Fruit fly (Drosophila melanogaster) whole organism, prepupa: ENCODE measurements around the gene Pop4.

Source experiments
- CG10631 ChIP-seq: fragments of 200-800 bp; sonication (Bioruptor generic); optimal IDR thresholded peaks from 2 replicates; lab custom pipeline; 2016; ENCODE audit warnings: missing biosample characterization, missing genetic modification characterization
- CG10669 ChIP-seq: fragments of 200-800 bp; sonication (Bioruptor generic); optimal IDR thresholded peaks from 3 replicates; lab custom pipeline; 2018; ENCODE audit warnings: missing biosample characterization, mild to moderate bottlenecking, missing genetic modification characterization, moderate library complexity
- CG11294 ChIP-seq: fragments of 200-800 bp; sonication (Bioruptor generic); IDR thresholded peaks from 2 replicates; pipeline ENCODE4 v1.3.6; 2022; ENCODE audit warnings: missing biosample characterization, missing genetic modification characterization
- CG11762 ChIP-seq: fragments of 200-800 bp; sonication (Bioruptor generic); optimal IDR thresholded peaks from 3 replicates; lab custom pipeline; 2016; ENCODE audit warnings: missing biosample characterization, missing genetic modification characterization; ENCODE audit not compliant: insufficient read depth
- CG15336 ChIP-seq: fragments of 200-800 bp; sonication (Bioruptor generic); IDR thresholded peaks from 2 replicates; pipeline ENCODE4 v1.3.6; 2022; ENCODE audit warnings: missing biosample characterization, missing genetic modification characterization
- CG1621 ChIP-seq: fragments of 200-800 bp; sonication (Bioruptor generic); optimal IDR thresholded peaks from 3 replicates; lab custom pipeline; 2018; ENCODE audit warnings: missing biosample characterization, mild to moderate bottlenecking, missing genetic modification characterization
- CG16779 ChIP-seq: fragments of 200-800 bp; sonication (Bioruptor generic); optimal IDR thresholded peaks from 3 replicates; lab custom pipeline; 2017; ENCODE audit warnings: missing biosample characterization, mild to moderate bottlenecking, missing genetic modification characterization
- CG3032 ChIP-seq: fragments of 200-800 bp; optimal IDR thresholded peaks from 2 replicates; lab custom pipeline; 2019; ENCODE audit warnings: missing biosample characterization, mild to moderate bottlenecking, missing genetic modification characterization, moderate library complexity
- CG31627 ChIP-seq: fragments of 200-800 bp; sonication (Bioruptor generic); optimal IDR thresholded peaks from 3 replicates; lab custom pipeline; 2016; ENCODE audit warnings: missing biosample characterization, missing genetic modification characterization
- CG32006 ChIP-seq: fragments of 200-800 bp; sonication (Bioruptor generic); optimal IDR thresholded peaks from 3 replicates; lab custom pipeline; 2017; ENCODE audit warnings: missing biosample characterization, mild to moderate bottlenecking, missing genetic modification characterization
- CG34406 ChIP-seq: fragments of 200-800 bp; sonication (Bioruptor generic); optimal IDR thresholded peaks from 3 replicates; lab custom pipeline; 2016; ENCODE audit warnings: missing biosample characterization, missing genetic modification characterization
- CG3919 ChIP-seq: fragments of 200-800 bp; sonication (Bioruptor generic); optimal IDR thresholded peaks from 3 replicates; lab custom pipeline; 2016; ENCODE audit warnings: missing biosample characterization, missing genetic modification characterization
- CG4318 ChIP-seq: fragments of 200-800 bp; sonication (Bioruptor generic); optimal IDR thresholded peaks from 3 replicates; lab custom pipeline; 2017; ENCODE audit warnings: missing biosample characterization, mild to moderate bottlenecking, missing genetic modification characterization
- CG6163 ChIP-seq: fragments of 200-800 bp; sonication (Bioruptor generic); IDR thresholded peaks from 3 replicates; pipeline ENCODE4 v1.3.6; 2022; ENCODE audit warnings: missing biosample characterization, missing genetic modification characterization
- CG6276 ChIP-seq: fragments of 200-800 bp; sonication (Bioruptor generic); optimal IDR thresholded peaks from 2 replicates; lab custom pipeline; 2017; ENCODE audit warnings: missing biosample characterization, mild to moderate bottlenecking, missing genetic modification characterization
- CG6792 ChIP-seq: fragments of 200-800 bp; sonication (Bioruptor generic); optimal IDR thresholded peaks from 3 replicates; lab custom pipeline; 2016; ENCODE audit warnings: missing biosample characterization, missing genetic modification characterization
- CG6808 ChIP-seq: fragments of 200-800 bp; sonication (Bioruptor generic); optimal IDR thresholded peaks from 3 replicates; lab custom pipeline; 2017; ENCODE audit warnings: missing biosample characterization, missing genetic modification characterization, mild to moderate bottlenecking, moderate library complexity, missing genetic modification reagents
- CG8119 ChIP-seq: fragments of 200-800 bp; sonication (Bioruptor generic); IDR thresholded peaks from 3 replicates; pipeline ENCODE4 v1.3.6; 2022; ENCODE audit warnings: missing biosample characterization, missing genetic modification characterization
- CG8319 ChIP-seq: fragments of 200-800 bp; sonication (Bioruptor generic); optimal IDR thresholded peaks from 3 replicates; lab custom pipeline; 2016; ENCODE audit warnings: missing biosample characterization, missing genetic modification characterization
- CG8632 ChIP-seq: fragments of 200-800 bp; sonication (Bioruptor generic); optimal IDR thresholded peaks from 3 replicates; lab custom pipeline; 2016; ENCODE audit warnings: missing biosample characterization, missing genetic modification characterization
- CG9139 ChIP-seq: fragments of 200-800 bp; sonication (Bioruptor generic); optimal IDR thresholded peaks from 3 replicates; lab custom pipeline; 2017; ENCODE audit warnings: missing biosample characterization, mild to moderate bottlenecking, missing genetic modification characterization
- Eip75B ChIP-seq: fragments of 200-800 bp; sonication (Bioruptor generic); optimal IDR thresholded peaks from 3 replicates; lab custom pipeline; 2016; ENCODE audit warnings: missing biosample characterization, missing genetic modification characterization
- Eip93F ChIP-seq: fragments of 200-800 bp; sonication (Bioruptor generic); optimal IDR thresholded peaks from 2 replicates; lab custom pipeline; 2016; ENCODE audit warnings: missing biosample characterization, mild to moderate bottlenecking, missing genetic modification characterization
- Ets21C ChIP-seq: fragments of 200-800 bp; sonication (Bioruptor generic); optimal IDR thresholded peaks from 3 replicates; lab custom pipeline; 2016; ENCODE audit warnings: missing biosample characterization, missing genetic modification characterization
- Ets96B ChIP-seq: fragments of 200-800 bp; optimal IDR thresholded peaks from 2 replicates; lab custom pipeline; 2019; ENCODE audit warnings: missing biosample characterization, mild to moderate bottlenecking, missing genetic modification characterization, moderate library complexity
- Gug ChIP-seq: fragments of 200-800 bp; sonication (Bioruptor generic); IDR thresholded peaks from 2 replicates; pipeline ENCODE4 v1.3.6; 2022; ENCODE audit warnings: missing biosample characterization, missing genetic modification characterization
- Hr38 ChIP-seq: sonication (Bioruptor generic); optimal IDR thresholded peaks from 2 replicates; lab custom pipeline; 2016; ENCODE audit warnings: missing biosample characterization, missing genetic modification characterization
- Hr39 ChIP-seq: fragments of 200-800 bp; sonication (Bioruptor generic); optimal IDR thresholded peaks from 2 replicates; lab custom pipeline; 2016; ENCODE audit warnings: missing biosample characterization, missing genetic modification characterization
- Hr4 ChIP-seq: fragments of 200-800 bp; sonication (Bioruptor generic); optimal IDR thresholded peaks from 3 replicates; lab custom pipeline; 2016; ENCODE audit warnings: missing biosample characterization, missing genetic modification characterization
- Lpt ChIP-seq: fragments of 200-800 bp; sonication (Bioruptor generic); optimal IDR thresholded peaks from 3 replicates; lab custom pipeline; 2016; ENCODE audit warnings: missing biosample characterization, missing genetic modification characterization
- OdsH ChIP-seq: fragments of 200-800 bp; sonication (Bioruptor generic); optimal IDR thresholded peaks from 3 replicates; lab custom pipeline; 2016; ENCODE audit warnings: missing biosample characterization, missing genetic modification characterization
- Smox ChIP-seq: fragments of 200-800 bp; sonication (Bioruptor generic); optimal IDR thresholded peaks from 3 replicates; lab custom pipeline; 2016; ENCODE audit warnings: missing biosample characterization, missing genetic modification characterization
- Sox102F ChIP-seq: fragments of 200-800 bp; sonication (Bioruptor generic); optimal IDR thresholded peaks from 2 replicates; lab custom pipeline; 2016; ENCODE audit warnings: missing biosample characterization, mild to moderate bottlenecking, missing genetic modification characterization
- Sox14 ChIP-seq: fragments of 200-800 bp; sonication (Bioruptor generic); optimal IDR thresholded peaks from 3 replicates; lab custom pipeline; 2016; ENCODE audit warnings: missing biosample characterization, missing genetic modification characterization
- Sox15 ChIP-seq: fragments of 200-800 bp; sonication (Bioruptor generic); optimal IDR thresholded peaks from 3 replicates; lab custom pipeline; 2016; ENCODE audit warnings: missing biosample characterization, missing genetic modification characterization
- achi ChIP-seq: fragments of 200-800 bp; sonication (Bioruptor generic); optimal IDR thresholded peaks from 3 replicates; lab custom pipeline; 2016; ENCODE audit warnings: missing biosample characterization, missing genetic modification characterization
- acj6 ChIP-seq: fragments of 200-800 bp; sonication (Bioruptor generic); optimal IDR thresholded peaks from 3 replicates; lab custom pipeline; 2016; ENCODE audit warnings: missing biosample characterization, missing genetic modification characterization
- cyc ChIP-seq: fragments of 200-800 bp; sonication (Bioruptor generic); optimal IDR thresholded peaks from 3 replicates; lab custom pipeline; 2016; ENCODE audit warnings: missing biosample characterization, missing genetic modification characterization
- dsx ChIP-seq: fragments of 200-800 bp; optimal IDR thresholded peaks from 3 replicates; lab custom pipeline; 2019; ENCODE audit warnings: missing biosample characterization, mild to moderate bottlenecking, missing genetic modification characterization, moderate library complexity; ENCODE audit not compliant: poor library complexity, severe bottlenecking
- eg ChIP-seq: fragments of 200-800 bp; sonication (Bioruptor generic); IDR thresholded peaks from 3 replicates; pipeline ENCODE4 v1.3.6; 2022; ENCODE audit warnings: missing biosample characterization, missing genetic modification characterization
- esn ChIP-seq: fragments of 200-800 bp; sonication (Bioruptor generic); optimal IDR thresholded peaks from 2 replicates; lab custom pipeline; 2016; ENCODE audit warnings: missing biosample characterization, mild to moderate bottlenecking, missing genetic modification characterization, moderate library complexity
- fd59A ChIP-seq: fragments of 200-800 bp; sonication (Bioruptor generic); optimal IDR thresholded peaks from 2 replicates; lab custom pipeline; 2017; ENCODE audit warnings: missing biosample characterization, mild to moderate bottlenecking, missing genetic modification characterization, missing genetic modification reagents
- fd85E ChIP-seq: fragments of 200-800 bp; sonication (Bioruptor generic); optimal IDR thresholded peaks from 3 replicates; lab custom pipeline; 2016; ENCODE audit warnings: missing biosample characterization, missing genetic modification characterization
- fkh ChIP-seq: fragments of 200-800 bp; sonication (Bioruptor generic); optimal IDR thresholded peaks from 3 replicates; lab custom pipeline; 2017; ENCODE audit warnings: missing biosample characterization, mild to moderate bottlenecking, missing genetic modification characterization, moderate library complexity
- salr ChIP-seq, 2 experiments: fragments of 200-800 bp; sonication (Bioruptor generic); optimal IDR thresholded peaks; 3 replicates each; lab custom pipeline; 2016 to 2018; ENCODE audit warnings: missing biosample characterization in 2 of 2, missing genetic modification characterization in 2 of 2, mild to moderate bottlenecking in 1 of 2
- ss ChIP-seq, 2 experiments: fragments of 200-800 bp; sonication (Bioruptor generic); optimal IDR thresholded peaks; 2 replicates in 1 of 2; 3 replicates in 1 of 2; lab custom pipeline; 2017 to 2018; ENCODE audit warnings: mild to moderate bottlenecking in 2 of 2, missing biosample characterization in 2 of 2, missing genetic modification characterization in 2 of 2, moderate library complexity in 1 of 2
- svp ChIP-seq: fragments of 200-800 bp; sonication (Bioruptor generic); peaks from one replicate; lab custom pipeline; 2016; ENCODE audit warnings: missing biosample characterization, missing genetic modification characterization
- topi ChIP-seq: fragments of 200-800 bp; sonication (Bioruptor generic); optimal IDR thresholded peaks from 3 replicates; lab custom pipeline; 2016; ENCODE audit warnings: missing biosample characterization, missing genetic modification characterization
- vri ChIP-seq: fragments of 200-800 bp; sonication (Bioruptor generic); optimal IDR thresholded peaks from 3 replicates; lab custom pipeline; 2016; ENCODE audit warnings: missing biosample characterization, mild to moderate bottlenecking, missing genetic modification characterization

Gene Pop4

dm6 chr3L:7978550-7978776, at the start of gene Pop4:
Gene Pop4 (minus strand): TSS chr3L:7978650.
- TF ChIP-seq fd59A (GFP tag; lab: Kevin White, UChicago) (no peak), vri (GFP tag; lab: Kevin White, UChicago) (no peak), salr (GFP tag; optimal IDR thresholded peaks at IDR 0.05; lab: Kevin White, UChicago) (no peak), CG6792 (GFP tag; lab: Kevin White, UChicago) (no peak), eg (GFP tag; lab: Robert Waterston, UW) (no peak), ss (GFP tag; optimal IDR thresholded peaks at IDR 0.05; lab: Kevin White, UChicago) (no peak), CG16779 (tag; lab: Kevin White, UChicago) (no peak), Lpt (GFP tag; lab: Kevin White, UChicago) (no peak), CG31627 (GFP tag; lab: Kevin White, UChicago) (no peak), cyc (GFP tag; lab: Kevin White, UChicago) (no peak), svp (GFP tag; lab: Kevin White, UChicago) (no peak), acj6 (GFP tag; lab: Kevin White, UChicago) (no peak), esn (no peak), CG8319 (no peak), Sox102F (GFP tag; lab: Kevin White, UChicago) (no peak)
- TF ChIP-seq, all 60 proteins: peak for 0

dm6 chr3L:8027666-8028314, 49.3 kb upstream of the Pop4 start:
- TF ChIP-seq CG32006 (GFP tag; lab: Kevin White, UChicago) (peak; percentile 65), dsx (GFP tag; lab: Kevin White, UChicago) (peak; percentile 83), vri (GFP tag; lab: Kevin White, UChicago) (peak; percentile 42), fkh (GFP tag; lab: Kevin White, UChicago) (no peak), CG6276 (GFP tag; lab: Kevin White, UChicago) (peak; percentile 31), CG6163 (peak; percentile 52), CG8632 (peak; percentile 84), CG16779 (tag; lab: Kevin White, UChicago) (peak; percentile 21), Sox14 (GFP tag; lab: Kevin White, UChicago) (peak; percentile 58), CG11294 (GFP tag; lab: Robert Waterston, UW) (0 out of 2 replicates have a peak, but pooled peaks have one; percentile 38), CG3032 (peak; percentile 79), CG1621 (tag; lab: Kevin White, UChicago) (peak; percentile 44), esn (peak; percentile 76), CG11762 (GFP tag; lab: Kevin White, UChicago) (peak; percentile 40), CG34406 (GFP tag; lab: Kevin White, UChicago) (peak; percentile 76), CG10631 (GFP tag; lab: Kevin White, UChicago) (peak; percentile 78), Hr38 (GFP tag; lab: Kevin White, UChicago) (no peak), CG4318 (GFP tag; lab: Kevin White, UChicago) (peak; percentile 5), Gug (peak; percentile 37; the same call in 1 of the 2 replicates), OdsH (GFP tag; lab: Kevin White, UChicago) (peak; percentile 81), CG10669 (GFP tag; lab: Kevin White, UChicago) (peak; percentile 76), Smox (peak; percentile 70), CG15336 (GFP tag; lab: Robert Waterston, UW) (peak; percentile 69), svp (GFP tag; lab: Kevin White, UChicago) (peak; percentile 87), Eip93F (GFP tag; lab: Kevin White, UChicago) (no peak), Sox15 (peak; percentile 52), Ets21C (GFP tag; lab: Kevin White, UChicago) (peak; percentile 33), CG8119 (peak; percentile 74), topi (GFP tag; lab: Kevin White, UChicago) (peak; percentile 49), achi (peak; percentile 79), Hr39 (GFP tag; lab: Kevin White, UChicago) (peak; percentile 37), cyc (GFP tag; lab: Kevin White, UChicago) (peak; percentile 17), Eip75B (GFP tag; lab: Kevin White, UChicago) (peak; percentile 53), CG8319 (peak; percentile 50), Ets96B (tag; lab: Kevin White, UChicago) (peak; percentile 83), fd85E (GFP tag; lab: Kevin White, UChicago) (peak; percentile 38), Hr4 (GFP tag; lab: Kevin White, UChicago) (peak; percentile 46), ss (GFP tag; optimal IDR thresholded peaks at IDR 0.05; lab: Kevin White, UChicago) (peak; percentile 50 to 78), CG3919 (GFP tag; lab: Kevin White, UChicago) (peak; percentile 71), CG6808 (GFP tag; lab: Kevin White, UChicago) (peak; percentile 68), CG9139 (peak; percentile 67)
